Fruit fly (Drosophila melanogaster) Kc167 (cell line): Measurements from ENCODE around the gene Hr39.

Experiments
- Myc ChIP-seq: fragments of >200 bp; optimal IDR thresholded peaks from 2 replicates; lab custom pipeline; 2017; ENCODE audit warnings: missing external identifiers
- Sin3A ChIP-seq: fragments of >200 bp; optimal IDR thresholded peaks from 2 replicates; lab custom pipeline; 2018; ENCODE audit warnings: missing external identifiers
- h ChIP-seq: fragments of >200 bp; optimal IDR thresholded peaks from 3 replicates; lab custom pipeline; 2018; ENCODE audit warnings: missing external identifiers
- insv ChIP-seq: fragments of >200 bp; optimal IDR thresholded peaks from 3 replicates; lab custom pipeline; 2018; ENCODE audit warnings: missing external identifiers
- psq ChIP-seq: fragments of >200 bp; optimal IDR thresholded peaks from 2 replicates; lab custom pipeline; 2017; ENCODE audit warnings: missing external identifiers
- ttk ChIP-seq: sonication (Bioruptor generic); optimal IDR thresholded peaks from 2 replicates; lab custom pipeline; 2017; ENCODE audit warnings: missing external identifiers

dm6 chr2L:21234388-21234984 lies 2.6 kb upstream of the Hr39 start:
- no peak for TF ChIP-seq psq
- no peak for TF ChIP-seq Sin3A (lab: Kevin White, UChicago)
- no peak for TF ChIP-seq h (lab: Kevin White, UChicago)
- TF ChIP-seq ttk (lab: Kevin White, UChicago) = no peak
- no peak for TF ChIP-seq insv (lab: Kevin White, UChicago)
- TF ChIP-seq Myc (lab: Kevin White, UChicago) = no peak
